Worm (Caenorhabditis elegans) whole organism, young adult: Measurements from ENCODE around the gene ZK380.4.

ENCODE experiments used
- F22D6.2 ChIP-seq: sonication (generic microtip); optimal IDR thresholded peaks from 2 replicates; lab custom pipeline; 2016; ENCODE audit warnings: mild to moderate bottlenecking, missing genetic modification characterization, missing compliant biosample characterization
- F37B4.10 ChIP-seq: fragments of 200-800 bp; sonication (Bioruptor generic); IDR thresholded peaks from 2 replicates; pipeline ENCODE4 v1.3.6; 2022; ENCODE audit warnings: missing genetic modification characterization, missing compliant biosample characterization
- F57C9.4 ChIP-seq: sonication (generic microtip); optimal IDR thresholded peaks from 2 replicates; lab custom pipeline; 2017; ENCODE audit warnings: mild to moderate bottlenecking, missing genetic modification characterization, missing compliant biosample characterization
- bed-1 ChIP-seq: fragments of 200-800 bp; sonication (Bioruptor generic); IDR thresholded peaks from 2 replicates; pipeline ENCODE4 v1.3.6; 2022; ENCODE audit warnings: missing genetic modification reagents, missing genetic modification characterization, missing compliant biosample characterization
- ceh-27 ChIP-seq: fragments of 200-800 bp; sonication (Bioruptor generic); optimal IDR thresholded peaks from 2 replicates; lab custom pipeline; 2018; ENCODE audit warnings: mild to moderate bottlenecking, missing genetic modification characterization, moderate library complexity, missing compliant biosample characterization
- ceh-58 ChIP-seq: fragments of 200-800 bp; sonication (Bioruptor generic); IDR thresholded peaks from 2 replicates; pipeline ENCODE4 v1.3.6; 2022; ENCODE audit warnings: missing genetic modification characterization, missing compliant biosample characterization
- ceh-91 ChIP-seq: fragments of 200-800 bp; sonication (Bioruptor generic); IDR thresholded peaks from 2 replicates; pipeline ENCODE4 v1.3.6; 2022; ENCODE audit warnings: missing genetic modification reagents, missing genetic modification characterization, missing compliant biosample characterization
- egrh-3 ChIP-seq: fragments of 200-800 bp; sonication (Bioruptor generic); IDR thresholded peaks from 2 replicates; pipeline ENCODE4 v1.3.6; 2022; ENCODE audit warnings: missing genetic modification reagents, missing genetic modification characterization, missing compliant biosample characterization
- gei-17 ChIP-seq: fragments of 200-800 bp; sonication (Bioruptor generic); optimal IDR thresholded peaks from 2 replicates; lab custom pipeline; 2018; ENCODE audit warnings: mild to moderate bottlenecking, missing genetic modification characterization, missing compliant biosample characterization
- lag-1 ChIP-seq: fragments of 200-800 bp; sonication (Bioruptor generic); IDR thresholded peaks from 2 replicates; pipeline ENCODE4 v1.3.6; 2022; ENCODE audit warnings: missing genetic modification reagents, missing genetic modification characterization, missing compliant biosample characterization
- madf-8 ChIP-seq: fragments of 200-800 bp; sonication (Bioruptor generic); conservative IDR thresholded peaks from 2 replicates; pipeline ENCODE4 v1.3.6; 2022; ENCODE audit warnings: missing genetic modification reagents, missing genetic modification characterization, missing compliant biosample characterization
- mcd-1 ChIP-seq: fragments of 200-800 bp; sonication (Bioruptor generic); IDR thresholded peaks from 2 replicates; pipeline ENCODE4 v1.3.6; 2022; ENCODE audit warnings: missing genetic modification reagents, missing genetic modification characterization, missing compliant biosample characterization
- nhr-80 ChIP-seq: sonication (generic microtip); optimal IDR thresholded peaks from 2 replicates; lab custom pipeline; 2016; ENCODE audit warnings: missing genetic modification characterization, missing compliant biosample characterization
- rec-8 ChIP-seq, 2 experiments: sonication (generic microtip); optimal IDR thresholded peaks; 2 replicates each; lab custom pipeline; 2016; ENCODE audit warnings: mild to moderate bottlenecking in 2 of 2, missing genetic modification characterization in 2 of 2, missing genetic modification reagents in 2 of 2, missing genotype in 2 of 2, missing biosample characterization in 1 of 2, missing compliant biosample characterization in 1 of 2, moderate library complexity in 1 of 2
- snpc-1.1 ChIP-seq: sonication (generic microtip); optimal IDR thresholded peaks from 2 replicates; lab custom pipeline; 2017; ENCODE audit warnings: missing genetic modification characterization, mild to moderate bottlenecking, missing compliant biosample characterization, antibody characterized with exemption, moderate library complexity, missing genotype, missing genetic modification reagents; ENCODE audit not compliant: insufficient read depth
- xnd-1 ChIP-seq: sonication (generic microtip); optimal IDR thresholded peaks from 2 replicates; lab custom pipeline; 2016; ENCODE audit warnings: missing genotype, missing genetic modification reagents, missing genetic modification characterization, missing compliant biosample characterization
- ztf-22 ChIP-seq: fragments of 200-800 bp; sonication (Bioruptor generic); optimal IDR thresholded peaks from 2 replicates; lab custom pipeline; 2018; ENCODE audit warnings: mild to moderate bottlenecking, missing genetic modification characterization, moderate library complexity, missing compliant biosample characterization

The ZK380.4 gene

DNA sequence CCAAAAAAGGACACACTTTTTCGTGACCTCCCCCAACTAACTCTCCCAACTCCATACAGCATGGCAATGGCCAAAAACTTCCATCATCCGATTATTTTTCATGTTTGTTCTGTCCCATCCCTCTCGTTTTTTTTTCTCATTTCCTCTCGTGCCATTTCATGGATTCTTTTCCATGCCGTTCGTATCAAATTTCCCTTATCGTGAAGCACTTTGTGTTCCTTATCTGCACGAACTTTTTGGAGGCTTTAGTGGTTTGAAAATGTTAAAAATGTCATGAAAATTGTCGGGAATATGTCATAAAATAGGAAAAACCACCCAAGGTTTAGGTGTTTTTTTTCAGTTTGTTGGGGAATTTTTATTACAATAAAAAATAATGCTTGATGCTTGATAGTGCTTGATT is 48.1 kb downstream of the ZK380.4 start:
- peak; percentile 64 for TF ChIP-seq nhr-80 (tag; lab: Kevin White, UChicago)
- TF ChIP-seq ceh-58 (GFP tag; lab: Robert Waterston, UW): no peak
- no peak for TF ChIP-seq ztf-22 (GFP tag; lab: Kevin White, UChicago)

DNA sequence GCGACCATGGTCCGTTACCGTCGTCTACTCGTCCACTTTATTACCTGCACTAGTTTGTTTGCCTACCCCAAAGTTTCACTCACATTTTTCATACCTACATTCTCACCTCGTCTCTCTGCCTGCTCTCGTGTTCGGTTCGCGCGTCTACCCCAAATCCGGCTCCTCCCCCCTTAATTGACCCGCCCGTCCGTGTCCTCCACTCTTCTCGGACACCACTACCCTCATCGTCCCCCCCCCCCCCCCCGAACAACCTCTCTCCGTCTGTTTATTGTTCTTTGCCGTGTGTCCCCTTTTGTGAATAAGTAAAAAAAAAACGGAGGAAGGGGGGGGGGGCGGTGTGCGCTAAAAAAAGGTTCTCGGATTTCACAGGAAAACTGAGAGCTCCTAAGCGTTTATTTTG is 48.8 kb downstream of the ZK380.4 start:
- 0 out of 2 replicates have a peak, but pooled peaks have one; percentile 21 for TF ChIP-seq mcd-1 (GFP tag; lab: Robert Waterston, UW)
- no peak for TF ChIP-seq madf-8 (GFP tag; lab: Robert Waterston, UW)
- TF ChIP-seq egrh-3 (GFP tag; lab: Robert Waterston, UW): peak; percentile 86
- TF ChIP-seq, all 124 proteins: peak for 2

DNA sequence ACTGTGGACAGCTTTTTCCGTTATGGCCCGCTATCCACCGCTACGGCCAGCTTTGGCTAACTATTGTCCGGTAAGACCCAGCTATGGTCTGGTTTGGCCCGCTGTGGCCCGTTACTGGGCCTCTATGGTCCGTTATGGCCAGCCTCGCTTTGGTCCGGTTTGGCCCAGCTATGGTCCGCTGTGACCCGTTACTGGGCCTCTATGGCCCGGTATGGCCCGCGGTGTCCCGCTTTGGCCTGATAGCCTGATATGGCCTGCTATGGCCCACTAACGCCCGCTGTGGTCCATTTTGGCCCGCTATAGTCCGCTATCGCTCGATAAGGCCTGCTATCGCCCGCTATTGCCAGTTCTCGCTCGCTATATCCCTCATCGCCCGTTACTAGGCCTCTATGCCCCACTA is 49.2 kb downstream of the ZK380.4 start:
- TF ChIP-seq F37B4.10 (GFP tag; lab: Robert Waterston, UW): 0 out of 2 replicates have a peak, but pooled peaks have one; percentile 21
- TF ChIP-seq xnd-1 (tag; lab: Kevin White, UChicago): no peak
- TF ChIP-seq bed-1 (GFP tag; lab: Robert Waterston, UW): no peak
- 0 out of 2 replicates have a peak, but pooled peaks have one; percentile 65 for TF ChIP-seq lag-1 (GFP tag; lab: Robert Waterston, UW)
- TF ChIP-seq F22D6.2 (tag; lab: Kevin White, UChicago): no peak

DNA sequence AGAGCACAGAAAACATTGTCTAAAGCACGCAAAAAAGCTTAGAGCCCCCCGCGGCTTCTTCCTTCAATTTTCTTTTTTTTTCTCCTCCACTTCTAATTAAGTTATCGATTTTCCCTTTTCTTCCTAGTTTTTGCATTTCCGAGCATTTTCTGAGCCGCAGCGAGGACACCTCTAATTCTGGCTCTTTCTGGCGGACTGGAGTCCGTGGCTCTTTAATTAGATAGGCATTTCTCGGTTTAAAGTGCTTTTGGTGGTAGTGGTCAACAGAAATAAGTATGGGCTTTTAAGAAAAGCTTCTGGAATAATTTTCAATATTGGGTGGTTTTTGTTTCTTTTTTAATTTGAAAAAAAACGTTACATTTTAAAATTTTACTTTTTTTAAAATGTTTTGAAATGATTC is 50.2 kb downstream of the ZK380.4 start:
- TF ChIP-seq gei-17 (no peak), ceh-91 (GFP tag; lab: Robert Waterston, UW) (no peak), rec-8 (tag; optimal IDR thresholded peaks at IDR 0.05; lab: Kevin White, UChicago) (no peak), F57C9.4 (tag; lab: Kevin White, UChicago) (no peak), snpc-1.1 (tag; lab: Kevin White, UChicago) (no peak), ceh-27 (GFP tag; lab: Kevin White, UChicago) (no peak)
